Fruit fly (Drosophila melanogaster): Measurements from ENCODE around the gene CG5001.
A peak's percentile ranks its signal among the peaks of the same experiment; 100 is the strongest.

The CG5001 gene

DNA sequence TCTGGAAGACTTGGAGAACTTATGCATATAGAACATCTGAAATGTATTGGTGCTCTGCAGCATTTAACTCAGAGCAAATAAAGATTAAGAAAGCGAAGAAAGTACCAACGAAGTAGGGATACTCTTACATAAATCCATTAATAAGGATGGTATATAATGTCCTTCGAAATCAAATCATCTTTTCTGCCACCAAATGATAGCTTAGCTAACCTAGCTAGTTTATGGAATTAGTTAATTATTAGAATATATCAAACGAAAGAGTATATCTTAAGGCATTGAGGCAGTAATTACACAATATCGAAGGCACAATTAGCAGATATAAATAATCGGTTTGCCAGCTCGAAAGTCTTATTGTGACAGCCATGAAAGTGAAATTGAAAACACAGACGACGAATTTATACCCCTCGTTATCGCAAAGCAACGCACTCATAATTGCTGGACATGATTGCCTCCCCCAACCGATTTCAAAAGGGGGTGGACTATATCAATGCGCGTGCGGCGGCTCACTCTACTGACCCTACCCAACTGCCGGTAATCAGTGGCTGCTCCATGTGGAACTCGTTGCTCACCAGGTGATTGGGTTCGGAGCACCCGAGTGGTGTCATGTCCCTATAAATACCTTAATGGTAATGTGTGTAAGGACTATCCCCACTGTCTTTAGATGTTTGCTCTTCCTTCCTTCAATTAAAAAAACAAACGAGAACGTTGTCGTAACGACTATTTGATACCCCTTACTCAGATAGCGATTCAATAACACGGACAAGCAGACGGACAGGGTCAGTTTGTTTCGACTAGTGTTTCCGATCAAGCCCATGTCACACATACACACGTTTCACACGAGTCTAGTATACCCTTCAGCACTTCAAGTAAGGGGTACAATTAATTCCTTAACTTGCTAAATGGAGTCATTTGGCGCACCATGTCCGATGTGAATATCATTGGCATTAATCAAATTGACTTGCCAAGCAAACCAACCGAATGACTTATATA is 40.9 kb upstream of the CG5001 start (continued):
- TF ChIP-seq nom (GFP tag; optimal IDR thresholded peaks at IDR 0.05) (no peak), Xrp1 (GFP tag; IDR thresholded peaks at IDR 0.05) (peak; percentile 63), jigr1 (GFP tag; IDR thresholded peaks at IDR 0.05) (no peak), MTF-1 (GFP tag; optimal IDR thresholded peaks at IDR 0.05; ENCODE audit: borderline replicate concordance) (no peak), CG11456 (GFP tag; IDR thresholded peaks at IDR 0.05) (no peak), CG8765 (GFP tag; IDR thresholded peaks at IDR 0.05) (no peak), TFAM (GFP tag; optimal IDR thresholded peaks at IDR 0.05) (no peak), ara (GFP tag; IDR thresholded peaks at IDR 0.05) (no peak), mam (GFP tag; optimal IDR thresholded peaks at IDR 0.05) (peak; percentile 52), CG5953 (GFP tag; IDR thresholded peaks at IDR 0.05) (no peak), Mes4 (GFP tag; optimal IDR thresholded peaks at IDR 0.05) (peak; percentile 21), CG9817 (tag; optimal IDR thresholded peaks at IDR 0.05) (peak; percentile 54), Kr (GFP tag; optimal IDR thresholded peaks at IDR 0.05) (no peak), dimm (GFP tag; IDR thresholded peaks at IDR 0.05) (no peak), fu2 (GFP tag; optimal IDR thresholded peaks at IDR 0.05) (no peak), CG12744 (GFP tag; optimal IDR thresholded peaks at IDR 0.05) (no peak), gsb-n (tag; optimal IDR thresholded peaks at IDR 0.05) (peak; percentile 18), CG6791 (GFP tag; IDR thresholded peaks at IDR 0.05; ENCODE audit: partially characterized antibody) (no peak), NC2β (GFP tag; optimal IDR thresholded peaks at IDR 0.05) (peak; percentile 8), CG13123 (GFP tag; optimal IDR thresholded peaks at IDR 0.05) (no peak), sqz (GFP tag; optimal IDR thresholded peaks at IDR 0.05) (no peak), CG17802 (tag; optimal IDR thresholded peaks at IDR 0.05) (peak; percentile 7), Elba2 (GFP tag; optimal IDR thresholded peaks at IDR 0.05) (no peak), fd96Cb (tag; optimal IDR thresholded peaks at IDR 0.05) (peak; percentile 46), twi (tag; optimal IDR thresholded peaks at IDR 0.05) (peak; percentile 9), CG30020 (tag; optimal IDR thresholded peaks at IDR 0.05) (no peak), CG8089 (GFP tag; optimal IDR thresholded peaks at IDR 0.05) (no peak), CG1792 (GFP tag; optimal IDR thresholded peaks at IDR 0.05) (no peak), shn (GFP tag; optimal IDR thresholded peaks at IDR 0.05) (no peak), ab (GFP tag; optimal IDR thresholded peaks at IDR 0.05) (no peak), gce (GFP tag; IDR thresholded peaks at IDR 0.05) (no peak), knrl (GFP tag; IDR thresholded peaks at IDR 0.05; ENCODE audit: partially characterized antibody) (no peak), CG12769 (tag; optimal IDR thresholded peaks at IDR 0.05) (peak; percentile 79), CG6689 (GFP tag; IDR thresholded peaks at IDR 0.05) (no peak), CG13287 (GFP tag; IDR thresholded peaks at IDR 0.05; ENCODE audit: partially characterized antibody) (no peak), CG9932 (GFP tag; IDR thresholded peaks at IDR 0.05) (no peak), HmgZ (tag; optimal IDR thresholded peaks at IDR 0.05) (peak; percentile 24), slbo (GFP tag; IDR thresholded peaks at IDR 0.05) (peak; percentile 60), CG14014 (GFP tag; IDR thresholded peaks at IDR 0.05) (0 out of 2 replicates have a peak, but pooled peaks have one; percentile 40), Ssrp (tag; optimal IDR thresholded peaks at IDR 0.05) (peak; percentile 42), Oli (tag; optimal IDR thresholded peaks at IDR 0.05) (peak; percentile 68), lilli (GFP tag; optimal IDR thresholded peaks at IDR 0.05) (peak; percentile 64), MESR4 (GFP tag; optimal IDR thresholded peaks at IDR 0.05) (no peak), CG17912 (GFP tag; optimal IDR thresholded peaks at IDR 0.05) (no peak), salm (tag; optimal IDR thresholded peaks at IDR 0.05) (peak; percentile 23), Tbp (GFP tag; optimal IDR thresholded peaks at IDR 0.05) (no peak), eve (GFP tag; optimal IDR thresholded peaks at IDR 0.05) (no peak), CG6765 (GFP tag; optimal IDR thresholded peaks at IDR 0.05) (no peak), unc-4 (GFP tag; IDR thresholded peaks at IDR 0.05; ENCODE audit: partially characterized antibody) (no peak)

Measured in whole organism, embryonic.